3 worm cellular contexts compared by ENCODE assay signal in genomic region chrX:7500970-7501369, ce11.
TF ChIP-seq lines count a peak whose summit lies in the region.

Gene uggt-1, minus strand, starts transcription at chrX:7500982.

TF ChIP-seq in whole organism, L1 larva, 84 proteins besides CTCF, POLR2A, EP300 and RAD21 (continued from another document and continues in another):
- TF ChIP-seq nhr-237 (tag; optimal IDR thresholded peaks at IDR 0.05; lab: Kevin White, UChicago) = peak; percentile 73
- peak; percentile 70 to 76 (median 75) for TF ChIP-seq dpl-1 (GFP tag; optimal IDR thresholded peaks at IDR 0.05; lab: Kevin White, UChicago)
- peak; percentile 96 for TF ChIP-seq swsn-7 (tag; optimal IDR thresholded peaks at IDR 0.05; lab: Kevin White, UChicago)
- TF ChIP-seq egl-27 (tag; optimal IDR thresholded peaks at IDR 0.05; lab: Kevin White, UChicago) = peak; percentile 30 to 48
- TF ChIP-seq vab-15 (tag; optimal IDR thresholded peaks at IDR 0.05; lab: Kevin White, UChicago) = no peak
- peak; percentile 83 for TF ChIP-seq sox-4 (tag; optimal IDR thresholded peaks at IDR 0.05; lab: Kevin White, UChicago)
- peak; percentile 76 for TF ChIP-seq snpc-4 (tag; optimal IDR thresholded peaks at IDR 0.05; lab: Kevin White, UChicago)
- peak; percentile 93 for TF ChIP-seq lin-13 (GFP tag; optimal IDR thresholded peaks at IDR 0.05; lab: Kevin White, UChicago)
- peak; percentile 18 for TF ChIP-seq fkh-4 (tag; optimal IDR thresholded peaks at IDR 0.05; lab: Kevin White, UChicago; ENCODE audit: borderline replicate concordance)
- TF ChIP-seq skn-1 (tag; optimal IDR thresholded peaks at IDR 0.05; lab: Kevin White, UChicago) = peak; percentile 91
- TF ChIP-seq lir-3 (tag; optimal IDR thresholded peaks at IDR 0.05; lab: Kevin White, UChicago; ENCODE audit: poor library complexity) = peak; percentile 68
- TF ChIP-seq hpl-2 (GFP tag; optimal IDR thresholded peaks at IDR 0.05; lab: Kevin White, UChicago) = peak; percentile 71
- TF ChIP-seq C34B4.2 (tag; optimal IDR thresholded peaks at IDR 0.05; lab: Kevin White, UChicago) = no peak
- TF ChIP-seq tbx-2 (tag; optimal IDR thresholded peaks at IDR 0.05; lab: Kevin White, UChicago) = peak; percentile 93
- peak; percentile 88 for TF ChIP-seq ztf-4 (tag; optimal IDR thresholded peaks at IDR 0.05; lab: Kevin White, UChicago)
- peak; percentile 99 for TF ChIP-seq xbp-1 (tag; optimal IDR thresholded peaks at IDR 0.05; lab: Kevin White, UChicago)
- peak; percentile 75 to 84 for TF ChIP-seq lin-35 (GFP tag; optimal IDR thresholded peaks at IDR 0.05; lab: Kevin White, UChicago)
- TF ChIP-seq aly-2 (tag; optimal IDR thresholded peaks at IDR 0.05; lab: Kevin White, UChicago) = no peak
- TF ChIP-seq efl-3 (GFP tag; optimal IDR thresholded peaks at IDR 0.05; lab: Kevin White, UChicago) = no peak
- TF ChIP-seq ceh-8 (GFP tag; optimal IDR thresholded peaks at IDR 0.05; lab: Kevin White, UChicago) = peak; percentile 93
- peak; percentile 90 for TF ChIP-seq C16A3.4 (tag; optimal IDR thresholded peaks at IDR 0.05; lab: Kevin White, UChicago)
- no peak for TF ChIP-seq hlh-4 (tag; optimal IDR thresholded peaks at IDR 0.05; lab: Kevin White, UChicago)
- TF ChIP-seq sup-37 (GFP tag; optimal IDR thresholded peaks at IDR 0.05; lab: Kevin White, UChicago) = peak; percentile 32
- TF ChIP-seq pax-3 (tag; optimal IDR thresholded peaks at IDR 0.05; lab: Kevin White, UChicago) = peak; percentile 82
- TF ChIP-seq nhr-12 (tag; optimal IDR thresholded peaks at IDR 0.05; lab: Kevin White, UChicago) = no peak
- no peak for TF ChIP-seq Y116A8C.19 (tag; optimal IDR thresholded peaks at IDR 0.05; lab: Kevin White, UChicago; ENCODE audit: borderline replicate concordance)
- TF ChIP-seq egl-13 (tag; optimal IDR thresholded peaks at IDR 0.05; lab: Kevin White, UChicago) = peak; percentile 91
- peak; percentile 66 for TF ChIP-seq mab-9 (GFP tag; IDR thresholded peaks at IDR 0.05; lab: Robert Waterston, UW)
- peak; percentile 78 for TF ChIP-seq irx-1 (tag; optimal IDR thresholded peaks at IDR 0.05; lab: Kevin White, UChicago)
- peak; percentile 44 for TF ChIP-seq lin-15B (tag; optimal IDR thresholded peaks at IDR 0.05; lab: Kevin White, UChicago)
- peak; percentile 94 for TF ChIP-seq snu-23 (GFP tag; optimal IDR thresholded peaks at IDR 0.05; lab: Kevin White, UChicago)
- TF ChIP-seq ceh-82 (tag; optimal IDR thresholded peaks at IDR 0.05; lab: Kevin White, UChicago) = peak; percentile 85 to 91 (median 89)
- TF ChIP-seq zag-1 (tag; optimal IDR thresholded peaks at IDR 0.05; lab: Kevin White, UChicago) = peak; percentile 38
- TF ChIP-seq unc-62 (GFP tag; optimal IDR thresholded peaks at IDR 0.05; lab: Kevin White, UChicago) = no peak
- no peak for TF ChIP-seq ces-1 (GFP tag; optimal IDR thresholded peaks at IDR 0.05; lab: Kevin White, UChicago)
- peak; percentile 61 for TF ChIP-seq lin-39 (tag; optimal IDR thresholded peaks at IDR 0.05; lab: Kevin White, UChicago)
- TF ChIP-seq tlp-1 (tag; optimal IDR thresholded peaks at IDR 0.05; lab: Kevin White, UChicago) = no peak
- no peak for TF ChIP-seq unc-98 (GFP tag; IDR thresholded peaks at IDR 0.05; lab: Robert Waterston, UW)
- no peak for TF ChIP-seq hlh-17 (GFP tag; optimal IDR thresholded peaks at IDR 0.05; lab: Kevin White, UChicago; ENCODE audit: borderline replicate concordance)
- no peak for TF ChIP-seq blmp-1 (tag; optimal IDR thresholded peaks at IDR 0.05; lab: Kevin White, UChicago)
- peak; percentile 91 to 92 for TF ChIP-seq lsy-2 (tag; optimal IDR thresholded peaks at IDR 0.05; lab: Kevin White, UChicago)
- no peak for TF ChIP-seq unc-30 (tag; optimal IDR thresholded peaks at IDR 0.05; lab: Kevin White, UChicago)
- no peak for TF ChIP-seq ets-5 (GFP tag; IDR thresholded peaks at IDR 0.05; lab: Robert Waterston, UW)
- peak; percentile 82 for TF ChIP-seq unc-130 (tag; optimal IDR thresholded peaks at IDR 0.05; lab: Kevin White, UChicago)

TF ChIP-seq in whole organism, L3 larva, 47 proteins besides CTCF, POLR2A, EP300 and RAD21 (continued from another document):
- no peak for TF ChIP-seq ama-1 (optimal IDR thresholded peaks at IDR 0.05; lab: Kevin White, UChicago)
- peak; percentile 59 for TF ChIP-seq pqm-1 (tag; optimal IDR thresholded peaks at IDR 0.05; lab: Kevin White, UChicago)
- peak; percentile 90 for TF ChIP-seq lin-39 (tag; optimal IDR thresholded peaks at IDR 0.05; lab: Kevin White, UChicago)
- peak; percentile 51 for TF ChIP-seq nhr-11 (tag; optimal IDR thresholded peaks at IDR 0.05; lab: Kevin White, UChicago)
- TF ChIP-seq mdl-1 (tag; optimal IDR thresholded peaks at IDR 0.05; lab: Kevin White, UChicago) = peak; percentile 71
- peak; percentile 56 for TF ChIP-seq R02D3.7 (tag; optimal IDR thresholded peaks at IDR 0.05; lab: Kevin White, UChicago)
- no peak for TF ChIP-seq nhr-67 (tag; optimal IDR thresholded peaks at IDR 0.05; lab: Kevin White, UChicago)
- no peak for TF ChIP-seq unc-62 (GFP tag; optimal IDR thresholded peaks at IDR 0.05; lab: Kevin White, UChicago)
- peak; percentile 85 for TF ChIP-seq lin-15B (tag; optimal IDR thresholded peaks at IDR 0.05; lab: Kevin White, UChicago)
- peak; percentile 93 for TF ChIP-seq snpc-4 (tag; optimal IDR thresholded peaks at IDR 0.05; lab: Kevin White, UChicago)
- peak; percentile 74 for TF ChIP-seq nhr-43 (tag; optimal IDR thresholded peaks at IDR 0.05; lab: Kevin White, UChicago; ENCODE audit: poor library complexity, severe bottlenecking)
- peak; percentile 39 for TF ChIP-seq jun-1 (tag; optimal IDR thresholded peaks at IDR 0.05; lab: Kevin White, UChicago)
- TF ChIP-seq nhr-12 (tag; optimal IDR thresholded peaks at IDR 0.05; lab: Kevin White, UChicago) = no peak
- peak; percentile 92 for TF ChIP-seq pha-4 (tag; optimal IDR thresholded peaks at IDR 0.05; lab: Kevin White, UChicago)
- TF ChIP-seq ceh-82 (tag; optimal IDR thresholded peaks at IDR 0.05; lab: Kevin White, UChicago) = peak; percentile 86
- peak; percentile 81 for TF ChIP-seq fkh-10 (GFP tag; optimal IDR thresholded peaks at IDR 0.05; lab: Kevin White, UChicago)
- no peak for TF ChIP-seq ceh-16 (tag; optimal IDR thresholded peaks at IDR 0.05; lab: Kevin White, UChicago)
- peak; percentile 43 for TF ChIP-seq nhr-77 (tag; optimal IDR thresholded peaks at IDR 0.05; lab: Kevin White, UChicago)
TF ChIP-seq in whole organism, L3 larva: peak in this region for 25.

TF ChIP-seq in whole organism, young adult, 124 proteins besides CTCF, POLR2A, EP300 and RAD21 (continued from another document):
- TF ChIP-seq ets-4 (GFP tag; optimal IDR thresholded peaks at IDR 0.05; lab: Kevin White, UChicago) (peak; percentile 59), snpc-4 (GFP tag; optimal IDR thresholded peaks at IDR 0.05; lab: Kevin White, UChicago) (peak; percentile 15), snpc-4 (tag; optimal IDR thresholded peaks at IDR 0.05; lab: Kevin White, UChicago) (peak in 1 of 4 experiments; percentile 79), lsy-27 (tag; optimal IDR thresholded peaks at IDR 0.05; lab: Kevin White, UChicago; ENCODE audit: borderline replicate concordance, insufficient read depth) (no peak), ceh-58 (GFP tag; IDR thresholded peaks at IDR 0.05; lab: Robert Waterston, UW) (no peak), ceh-27 (GFP tag; optimal IDR thresholded peaks at IDR 0.05; lab: Kevin White, UChicago) (peak; percentile 80), madf-3 (GFP tag; IDR thresholded peaks at IDR 0.05; lab: Robert Waterston, UW) (0 out of 2 replicates have a peak, but pooled peaks have one; percentile 48), hmg-20 (GFP tag; IDR thresholded peaks at IDR 0.05; lab: Robert Waterston, UW) (0 out of 2 replicates have a peak, but pooled peaks have one; percentile 44), pbrm-1 (GFP tag; IDR thresholded peaks at IDR 0.05; lab: Robert Waterston, UW) (peak; percentile 85), lin-26 (GFP tag; IDR thresholded peaks at IDR 0.05; lab: Robert Waterston, UW) (no peak), ccch-3 (GFP tag; optimal IDR thresholded peaks at IDR 0.05; lab: Kevin White, UChicago) (no peak), chd-7 (tag; optimal IDR thresholded peaks at IDR 0.05; lab: Kevin White, UChicago) (peak; percentile 69), lin-35 (GFP tag; optimal IDR thresholded peaks at IDR 0.05; lab: Kevin White, UChicago) (peak in 1 of 3 experiments; percentile 87), rcor-1 (GFP tag; IDR thresholded peaks at IDR 0.05; lab: Robert Waterston, UW) (peak; percentile 58; the same call in 1 of the 2 replicates), gei-17 (GFP tag; optimal IDR thresholded peaks at IDR 0.05; lab: Kevin White, UChicago) (peak; percentile 69), snpc-3.4 (tag; optimal IDR thresholded peaks at IDR 0.05; lab: Kevin White, UChicago) (peak; percentile 11), F57A8.1 (GFP tag; optimal IDR thresholded peaks at IDR 0.05; lab: Kevin White, UChicago) (no peak), madf-8 (GFP tag; conservative IDR thresholded peaks at IDR 0.05; lab: Robert Waterston, UW) (no peak), B0035.1 (tag; optimal IDR thresholded peaks at IDR 0.05; lab: Kevin White, UChicago) (peak; percentile 22), rec-8 (tag; optimal IDR thresholded peaks at IDR 0.05; lab: Kevin White, UChicago) (no peak), dox-1 (GFP tag; IDR thresholded peaks at IDR 0.05; lab: Robert Waterston, UW) (peak; percentile 94), hrde-1 (tag; optimal IDR thresholded peaks at IDR 0.05; lab: Kevin White, UChicago; ENCODE audit: borderline replicate concordance) (no peak), tbx-9 (tag; optimal IDR thresholded peaks at IDR 0.05; lab: Kevin White, UChicago; ENCODE audit: borderline replicate concordance) (no peak), F49E8.2 (tag; optimal IDR thresholded peaks at IDR 0.05; lab: Kevin White, UChicago; ENCODE audit: insufficient read depth) (no peak), lir-1 (GFP tag; conservative IDR thresholded peaks at IDR 0.05; lab: Robert Waterston, UW) (peak; percentile 64; the same call in 1 of the 2 replicates), bed-1 (GFP tag; IDR thresholded peaks at IDR 0.05; lab: Robert Waterston, UW) (no peak), him-1 (tag; optimal IDR thresholded peaks at IDR 0.05; lab: Kevin White, UChicago) (no peak), nhr-90 (tag; optimal IDR thresholded peaks at IDR 0.05; lab: Kevin White, UChicago) (peak; percentile 42), ztf-26 (tag; optimal IDR thresholded peaks at IDR 0.05; lab: Kevin White, UChicago) (no peak), let-526 (GFP tag; IDR thresholded peaks at IDR 0.05; lab: Robert Waterston, UW) (no peak), ceh-100 (GFP tag; IDR thresholded peaks at IDR 0.05; lab: Robert Waterston, UW) (peak; percentile 32; the same call in 1 of the 2 replicates), cebp-1 (GFP tag; IDR thresholded peaks at IDR 0.05; lab: Robert Waterston, UW) (peak; percentile 63), cebp-1 (tag; optimal IDR thresholded peaks at IDR 0.05; lab: Kevin White, UChicago) (peak; percentile 91), attf-5 (GFP tag; optimal IDR thresholded peaks at IDR 0.05; lab: Kevin White, UChicago) (peak; percentile 93)
TF ChIP-seq in whole organism, young adult: peak in this region for 41.
